Fruit fly (Drosophila melanogaster) whole organism, embryonic: ENCODE measurements around the gene CG9372.

ENCODE experiments used
- Abd-B ChIP-seq: fragments of 200-800 bp; sonication (Bioruptor generic); optimal IDR thresholded peaks from 2 replicates; lab custom pipeline; 2018; ENCODE audit warnings: missing biosample characterization, mild to moderate bottlenecking, missing genetic modification characterization, moderate library complexity
- BEAF-32 ChIP-seq: fragments of 200-800 bp; sonication (Bioruptor generic); optimal IDR thresholded peaks from 3 replicates; lab custom pipeline; 2017; ENCODE audit warnings: missing biosample characterization, missing genetic modification characterization, mild to moderate bottlenecking, moderate library complexity, missing genetic modification reagents
- Bgb ChIP-seq: fragments of 200-800 bp; sonication (Bioruptor generic); IDR thresholded peaks from 2 replicates; pipeline ENCODE4 v1.3.6; 2022; ENCODE audit warnings: missing biosample characterization, missing genetic modification characterization; ENCODE audit not compliant: partially characterized antibody
- CG10366 ChIP-seq: fragments of 200-800 bp; sonication (Bioruptor generic); IDR thresholded peaks from 2 replicates; pipeline ENCODE4 v1.3.6; 2022; ENCODE audit warnings: missing biosample characterization, missing genetic modification characterization
- CG10979 ChIP-seq: fragments of 200-800 bp; sonication (Bioruptor generic); optimal IDR thresholded peaks from 2 replicates; lab custom pipeline; 2018; ENCODE audit warnings: missing biosample characterization, mild to moderate bottlenecking, missing genetic modification characterization, moderate library complexity
- CG11504 ChIP-seq: fragments of 200-800 bp; sonication (Bioruptor generic); optimal IDR thresholded peaks from 3 replicates; lab custom pipeline; 2019; ENCODE audit warnings: missing biosample characterization, mild to moderate bottlenecking, missing genetic modification characterization, moderate library complexity
- CG12659 ChIP-seq: fragments of 200-800 bp; sonication (Bioruptor generic); optimal IDR thresholded peaks from 3 replicates; lab custom pipeline; 2017; ENCODE audit warnings: mild to moderate bottlenecking, missing biosample characterization, missing genetic modification reagents, missing genetic modification characterization
- CG16813 ChIP-seq: fragments of 200-800 bp; sonication (Bioruptor generic); IDR thresholded peaks from 3 replicates; pipeline ENCODE4 v1.3.6; 2022; ENCODE audit warnings: missing biosample characterization, missing genetic modification characterization; ENCODE audit not compliant: partially characterized antibody
- CG17361 ChIP-seq: fragments of 200-800 bp; sonication (Bioruptor generic); IDR thresholded peaks from 3 replicates; pipeline ENCODE4 v1.3.6; 2022; ENCODE audit warnings: missing biosample characterization, missing genetic modification characterization
- CG17829 ChIP-seq: fragments of 200-800 bp; optimal IDR thresholded peaks from 2 replicates; lab custom pipeline; 2019; ENCODE audit warnings: missing biosample characterization, mild to moderate bottlenecking, missing genetic modification characterization, moderate library complexity
- CG34224 ChIP-seq: fragments of 200-800 bp; sonication (Bioruptor generic); IDR thresholded peaks from 3 replicates; pipeline ENCODE4 v1.3.6; 2022; ENCODE audit warnings: missing biosample characterization, missing genetic modification characterization; ENCODE audit not compliant: partially characterized antibody
- CG34422 ChIP-seq: fragments of 200-800 bp; sonication (Bioruptor generic); IDR thresholded peaks from 3 replicates; pipeline ENCODE4 v1.3.6; 2022; ENCODE audit warnings: missing biosample characterization, missing genetic modification characterization
- CG4617 ChIP-seq: fragments of 200-800 bp; sonication (Bioruptor generic); optimal IDR thresholded peaks from 3 replicates; lab custom pipeline; 2016; ENCODE audit warnings: missing biosample characterization, missing genetic modification characterization, borderline replicate concordance
- CHES-1-like ChIP-seq: fragments of 200-800 bp; sonication (Bioruptor generic); optimal IDR thresholded peaks from 2 replicates; lab custom pipeline; 2016; ENCODE audit warnings: missing biosample characterization, missing genetic modification characterization
- Camta ChIP-seq: fragments of 200-800 bp; sonication (Bioruptor generic); optimal IDR thresholded peaks from 2 replicates; lab custom pipeline; 2016; ENCODE audit warnings: missing biosample characterization, missing genetic modification characterization
- Dbx ChIP-seq: fragments of 200-800 bp; sonication (Bioruptor generic); IDR thresholded peaks from 3 replicates; pipeline ENCODE4 v1.3.6; 2022; ENCODE audit warnings: missing biosample characterization, missing genetic modification characterization
- Dll ChIP-seq: fragments of 200-800 bp; sonication (Bioruptor generic); IDR thresholded peaks from 4 replicates; pipeline ENCODE4 v1.3.6; 2022; ENCODE audit warnings: missing biosample characterization, missing genetic modification characterization; ENCODE audit not compliant: partially characterized antibody
- Dp ChIP-seq: fragments of 200-800 bp; sonication (Bioruptor generic); optimal IDR thresholded peaks from 2 replicates; lab custom pipeline; 2018; ENCODE audit warnings: missing biosample characterization, mild to moderate bottlenecking, missing genetic modification characterization, moderate library complexity
- Ets97D ChIP-seq: fragments of 200-800 bp; sonication (Bioruptor generic); optimal IDR thresholded peaks from 3 replicates; lab custom pipeline; 2016; ENCODE audit warnings: missing biosample characterization, missing genetic modification characterization
- Fer2 ChIP-seq: fragments of 200-800 bp; sonication (Bioruptor generic); optimal IDR thresholded peaks from 2 replicates; lab custom pipeline; 2018; ENCODE audit warnings: missing biosample characterization, mild to moderate bottlenecking, missing genetic modification characterization, moderate library complexity
- HmgZ ChIP-seq: fragments of 200-800 bp; sonication (Bioruptor generic); optimal IDR thresholded peaks from 2 replicates; lab custom pipeline; 2018; ENCODE audit warnings: missing biosample characterization, mild to moderate bottlenecking, missing genetic modification characterization
- Hr3 ChIP-seq: fragments of 200-800 bp; sonication (Bioruptor generic); optimal IDR thresholded peaks from 3 replicates; lab custom pipeline; 2016; ENCODE audit warnings: missing biosample characterization, missing genetic modification characterization
- Lhr ChIP-seq: fragments of 200-800 bp; sonication (Bioruptor generic); optimal IDR thresholded peaks from 3 replicates; lab custom pipeline; 2017; ENCODE audit warnings: mild to moderate bottlenecking, missing biosample characterization, missing genetic modification reagents, missing genetic modification characterization
- Med ChIP-seq: fragments of 200-800 bp; sonication (Bioruptor generic); peaks from one replicate; lab custom pipeline; 2016; ENCODE audit warnings: missing biosample characterization, missing genetic modification characterization, mild to moderate bottlenecking, inconsistent platforms, moderate library complexity
- Myb ChIP-seq: fragments of 200-800 bp; sonication (Bioruptor generic); optimal IDR thresholded peaks from 2 replicates; lab custom pipeline; 2016; ENCODE audit warnings: missing biosample characterization, missing genetic modification characterization
- Nf-YC ChIP-seq: fragments of 200-800 bp; optimal IDR thresholded peaks from 3 replicates; lab custom pipeline; 2019; ENCODE audit warnings: missing biosample characterization, mild to moderate bottlenecking, missing genetic modification characterization, moderate library complexity
- Sry-δ ChIP-seq: fragments of 200-800 bp; sonication (Bioruptor generic); optimal IDR thresholded peaks from 2 replicates; lab custom pipeline; 2016; ENCODE audit warnings: missing biosample characterization, missing genetic modification characterization
- YL-1 ChIP-seq: fragments of 200-800 bp; sonication (Bioruptor generic); optimal IDR thresholded peaks from 3 replicates; lab custom pipeline; 2017; ENCODE audit warnings: missing biosample characterization, mild to moderate bottlenecking, missing genetic modification characterization
- ab ChIP-seq: fragments of 200-800 bp; sonication (Bioruptor generic); optimal IDR thresholded peaks from 2 replicates; lab custom pipeline; 2016; ENCODE audit warnings: missing biosample characterization, missing genetic modification characterization
- ap ChIP-seq: fragments of 200-800 bp; sonication (Bioruptor generic); IDR thresholded peaks from 2 replicates; pipeline ENCODE4 v1.3.6; 2022; ENCODE audit warnings: missing biosample characterization, missing genetic modification characterization
- ci ChIP-seq: fragments of 200-800 bp; sonication (Bioruptor generic); IDR thresholded peaks from 3 replicates; pipeline ENCODE4 v1.3.6; 2022; ENCODE audit warnings: missing biosample characterization, missing genetic modification characterization
- cwo ChIP-seq: fragments of 200-800 bp; sonication (Bioruptor generic); optimal IDR thresholded peaks from 3 replicates; lab custom pipeline; 2017; ENCODE audit warnings: missing biosample characterization, missing genetic modification characterization, mild to moderate bottlenecking, moderate library complexity, missing genetic modification reagents
- dati ChIP-seq: fragments of 200-800 bp; sonication (Bioruptor generic); IDR thresholded peaks from 2 replicates; pipeline ENCODE4 v1.3.6; 2022; ENCODE audit warnings: missing biosample characterization, missing genetic modification characterization
- gfzf ChIP-seq: fragments of 200-800 bp; sonication (Bioruptor generic); optimal IDR thresholded peaks from 2 replicates; lab custom pipeline; 2016; ENCODE audit warnings: missing biosample characterization, mild to moderate bottlenecking, missing genetic modification characterization, moderate library complexity
- lab ChIP-seq: fragments of 200-800 bp; sonication (Bioruptor generic); optimal IDR thresholded peaks from 3 replicates; lab custom pipeline; 2017; ENCODE audit warnings: missing biosample characterization, missing genetic modification characterization, mild to moderate bottlenecking, moderate library complexity, missing genetic modification reagents
- lilli ChIP-seq: fragments of 200-800 bp; sonication (Bioruptor generic); optimal IDR thresholded peaks from 3 replicates; lab custom pipeline; 2016; ENCODE audit warnings: missing biosample characterization, missing genetic modification characterization
- luna ChIP-seq: fragments of 200-800 bp; sonication (Bioruptor generic); optimal IDR thresholded peaks from 2 replicates; lab custom pipeline; 2016; ENCODE audit warnings: missing biosample characterization, missing genetic modification characterization
- nom ChIP-seq: fragments of 200-800 bp; sonication (Bioruptor generic); optimal IDR thresholded peaks from 2 replicates; lab custom pipeline; 2017; ENCODE audit warnings: missing biosample characterization, missing genetic modification characterization, mild to moderate bottlenecking, moderate library complexity, missing genetic modification reagents
- phol ChIP-seq: fragments of 200-800 bp; sonication (Bioruptor generic); optimal IDR thresholded peaks from 3 replicates; lab custom pipeline; 2018; ENCODE audit warnings: missing biosample characterization, mild to moderate bottlenecking, missing genetic modification characterization, moderate library complexity
- pita ChIP-seq: fragments of 200-800 bp; sonication (Bioruptor generic); optimal IDR thresholded peaks from 2 replicates; lab custom pipeline; 2017; ENCODE audit warnings: missing biosample characterization, mild to moderate bottlenecking, missing genetic modification characterization
- pzg ChIP-seq: fragments of 200-800 bp; sonication (Bioruptor generic); optimal IDR thresholded peaks from 3 replicates; lab custom pipeline; 2018; ENCODE audit warnings: missing biosample characterization, mild to moderate bottlenecking, missing genetic modification characterization, moderate library complexity
- rib ChIP-seq: fragments of 200-800 bp; sonication (Bioruptor generic); IDR thresholded peaks from 2 replicates; pipeline ENCODE4 v1.3.6; 2022; ENCODE audit warnings: missing biosample characterization, missing genetic modification characterization
- row ChIP-seq: fragments of 200-800 bp; sonication (Bioruptor generic); IDR thresholded peaks from 3 replicates; pipeline ENCODE4 v1.3.6; 2022; ENCODE audit warnings: missing biosample characterization, missing genetic modification characterization
- scrt ChIP-seq: fragments of 200-800 bp; sonication (Bioruptor generic); optimal IDR thresholded peaks from 2 replicates; lab custom pipeline; 2018; ENCODE audit warnings: missing biosample characterization, mild to moderate bottlenecking, missing genetic modification characterization, moderate library complexity
- tup ChIP-seq: fragments of 200-800 bp; sonication (Bioruptor generic); optimal IDR thresholded peaks from 2 replicates; lab custom pipeline; 2016; ENCODE audit warnings: missing biosample characterization, mild to moderate bottlenecking, missing genetic modification characterization, moderate library complexity
- vfl ChIP-seq: fragments of 200-800 bp; sonication (Bioruptor generic); optimal IDR thresholded peaks from 2 replicates; lab custom pipeline; 2016; ENCODE audit warnings: missing biosample characterization, missing genetic modification characterization
- vvl ChIP-seq: fragments of 200-800 bp; sonication (Bioruptor generic); IDR thresholded peaks from 2 replicates; pipeline ENCODE4 v1.3.6; 2022; ENCODE audit warnings: missing biosample characterization, missing genetic modification characterization
- wor ChIP-seq: fragments of 200-800 bp; sonication (Bioruptor generic); IDR thresholded peaks from 2 replicates; pipeline ENCODE4 v1.3.6; 2022; ENCODE audit warnings: missing biosample characterization, missing genetic modification characterization
- z ChIP-seq: fragments of 200-800 bp; sonication (Bioruptor generic); IDR thresholded peaks from 3 replicates; pipeline ENCODE4 v1.3.6; 2022; ENCODE audit warnings: missing biosample characterization, missing genetic modification characterization

CG9372 gene

dm6 chr3L:19642448-19643020 is 36.5 kb downstream of the CG9372 start, which contains the start of gene Rnf146 (continued):
- TF ChIP-seq Lhr (GFP tag; lab: Kevin White, UChicago), result peak; percentile 24
- TF ChIP-seq nom (GFP tag; lab: Kevin White, UChicago), result peak; percentile 16
- peak; percentile 11 for TF ChIP-seq Sry-δ (GFP tag; lab: Kevin White, UChicago)
- TF ChIP-seq phol, result peak; percentile 10
- TF ChIP-seq vfl (GFP tag; lab: Kevin White, UChicago), result peak; percentile 10
- TF ChIP-seq pzg (GFP tag; lab: Kevin White, UChicago), result peak; percentile 85
- no peak for TF ChIP-seq lab (GFP tag; lab: Kevin White, UChicago)
- TF ChIP-seq scrt (GFP tag; lab: Kevin White, UChicago), result peak; percentile 59
- TF ChIP-seq gfzf, result peak; percentile 86
- peak; percentile 72 for TF ChIP-seq Med (GFP tag; lab: Kevin White, UChicago)
- peak; percentile 46 for TF ChIP-seq CG12659 (GFP tag; lab: Kevin White, UChicago)
- peak; percentile 61; the same call in 1 of the 2 replicates for TF ChIP-seq vvl
- TF ChIP-seq CG34224 (GFP tag; lab: Robert Waterston, UW), result peak; percentile 34; the same call in 1 of the 3 replicates
- peak; percentile 82 for TF ChIP-seq CG4617 (GFP tag; lab: Kevin White, UChicago)
- TF ChIP-seq BEAF-32, result peak; percentile 15
- TF ChIP-seq Bgb (GFP tag; lab: Robert Waterston, UW), result 0 out of 2 replicates have a peak, but pooled peaks have one; percentile 16
- TF ChIP-seq Dbx (GFP tag; lab: Robert Waterston, UW), result 0 out of 3 replicates have a peak, but pooled peaks have one; percentile 15
- peak; percentile 4 for TF ChIP-seq Nf-YC (tag; lab: Kevin White, UChicago)
- TF ChIP-seq CG17829 (tag; lab: Kevin White, UChicago), result peak; percentile 27
- no peak for TF ChIP-seq Camta (GFP tag; lab: Kevin White, UChicago)
- no peak for TF ChIP-seq lilli (GFP tag; lab: Kevin White, UChicago)
- peak; percentile 24; the same call in 1 of the 3 replicates for TF ChIP-seq CG17361 (GFP tag; lab: Robert Waterston, UW)
- peak; percentile 8 for TF ChIP-seq HmgZ (tag; lab: Kevin White, UChicago)
- peak; percentile 64 for TF ChIP-seq Myb (GFP tag; lab: Kevin White, UChicago)
- peak; percentile 13 for TF ChIP-seq CHES-1-like (GFP tag; lab: Kevin White, UChicago)
- TF ChIP-seq CG10366, result no peak
- TF ChIP-seq Hr3 (GFP tag; lab: Kevin White, UChicago), result no peak
- TF ChIP-seq YL-1 (GFP tag; lab: Kevin White, UChicago), result peak; percentile 20
- 0 out of 3 replicates have a peak, but pooled peaks have one; percentile 43 for TF ChIP-seq z (GFP tag; lab: Robert Waterston, UW)
- no peak for TF ChIP-seq wor (GFP tag; lab: Robert Waterston, UW)
- TF ChIP-seq CG11504, result peak; percentile 57
- no peak for TF ChIP-seq luna (GFP tag; lab: Kevin White, UChicago)
- peak; percentile 40; the same call in 1 of the 3 replicates for TF ChIP-seq CG16813 (GFP tag; lab: Robert Waterston, UW)
- no peak for TF ChIP-seq rib (GFP tag; lab: Robert Waterston, UW)
- TF ChIP-seq Ets97D (GFP tag; lab: Kevin White, UChicago), result peak; percentile 65
- peak; percentile 25; the same call in 1 of the 3 replicates for TF ChIP-seq ci (GFP tag; lab: Robert Waterston, UW)
- TF ChIP-seq Dp (GFP tag; lab: Kevin White, UChicago), result peak; percentile 94
- TF ChIP-seq, all 482 proteins: peak for 63

- TF ChIP-seq Fer2 (tag; lab: Kevin White, UChicago) (no peak), Dll (GFP tag; lab: Robert Waterston, UW) (no peak), cwo (GFP tag; lab: Kevin White, UChicago) (no peak), pita (no peak), dati (no peak), gfzf (no peak), row (GFP tag; lab: Robert Waterston, UW) (no peak), Bgb (GFP tag; lab: Robert Waterston, UW) (0 out of 2 replicates have a peak, but pooled peaks have one; percentile 18), ap (GFP tag; lab: Robert Waterston, UW) (no peak), Abd-B (no peak), tup (GFP tag; lab: Kevin White, UChicago) (no peak), ab (GFP tag; lab: Kevin White, UChicago) (no peak), CG10979 (tag; lab: Kevin White, UChicago) (no peak), CG34422 (GFP tag; lab: Robert Waterston, UW) (peak; percentile 43; the same call in 1 of the 3 replicates)
Observed at dm6 chr3L:19646292-19646691, 40.3 kb downstream of the CG9372 start.
